Worm (Caenorhabditis elegans): ENCODE data around the gene C18H9.5.
A peak's percentile ranks its signal among the peaks of the same experiment; 100 is the strongest.

- TF ChIP-seq hmg-11 (tag; optimal IDR thresholded peaks at IDR 0.05) (no peak), elt-1 (tag; optimal IDR thresholded peaks at IDR 0.05) (no peak), R02D3.7 (tag; optimal IDR thresholded peaks at IDR 0.05) (peak; percentile 12), egl-27 (tag; optimal IDR thresholded peaks at IDR 0.05) (no peak), ceh-16 (tag; optimal IDR thresholded peaks at IDR 0.05) (no peak), zag-1 (tag; optimal IDR thresholded peaks at IDR 0.05) (no peak), nhr-67 (tag; optimal IDR thresholded peaks at IDR 0.05) (no peak), aly-2 (tag; optimal IDR thresholded peaks at IDR 0.05) (no peak), unc-62 (GFP tag; optimal IDR thresholded peaks at IDR 0.05) (no peak), snpc-4 (tag; optimal IDR thresholded peaks at IDR 0.05) (no peak), nfya-1 (tag; optimal IDR thresholded peaks at IDR 0.05; ENCODE audit: insufficient read depth) (peak; percentile 65), ztf-11 (tag; optimal IDR thresholded peaks at IDR 0.05) (no peak)
Observed at ce11 chrII:6741428-6741827, 46.1 kb upstream of the C18H9.5 start, which contains the start of gene exos-8.
